Fruit fly (Drosophila melanogaster): ENCODE results near the gene Eig71Ef.

Eig71Ef gene

DNA sequence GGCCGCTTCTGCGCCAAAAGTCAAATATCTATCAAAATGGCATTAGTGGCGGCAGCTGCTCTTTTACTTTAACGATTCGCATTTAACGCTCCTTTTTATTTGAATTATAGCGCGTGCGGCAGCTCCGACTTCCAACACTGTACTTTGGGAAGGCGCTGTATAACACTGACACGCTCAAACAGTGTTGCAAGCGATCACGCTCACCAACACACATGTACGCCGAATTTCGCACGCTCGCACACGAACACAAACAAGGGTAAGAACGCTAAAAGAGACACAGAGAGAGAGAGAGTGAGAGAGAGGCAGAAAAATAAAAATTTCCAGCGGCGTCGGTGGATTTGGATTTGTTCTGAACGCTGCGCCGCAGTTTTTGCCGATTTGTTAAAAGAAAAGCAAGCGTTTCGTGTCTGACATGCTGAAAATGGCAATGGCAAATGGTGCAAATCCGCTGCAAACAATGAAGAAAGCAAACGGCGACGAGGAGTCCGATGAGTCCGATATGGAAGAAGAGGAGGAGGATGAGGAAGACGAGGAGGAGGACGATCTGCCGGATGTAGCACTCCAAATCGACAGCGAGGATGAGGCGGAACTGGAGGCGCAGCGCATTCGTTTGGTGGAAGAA, 37.5 kb downstream of the Eig71Ef start, which contains the start of gene Phs (continued):
- TF ChIP-seq phol (tag; optimal IDR thresholded peaks at IDR 0.05) = peak; percentile 57
- TF ChIP-seq PHDP (tag; optimal IDR thresholded peaks at IDR 0.05) = peak; percentile 48
- peak; percentile 89 for TF ChIP-seq Ets97D (GFP tag; optimal IDR thresholded peaks at IDR 0.05)
- TF ChIP-seq Lim3 (GFP tag; IDR thresholded peaks at IDR 0.05) = no peak
- peak; percentile 77 for TF ChIP-seq CG8290 (GFP tag; optimal IDR thresholded peaks at IDR 0.05)
- peak; percentile 68 to 94 for TF ChIP-seq CG8290 (tag; optimal IDR thresholded peaks at IDR 0.05)
- TF ChIP-seq zfh2 (GFP tag; optimal IDR thresholded peaks at IDR 0.05) = peak; percentile 94
- TF ChIP-seq ara (GFP tag; IDR thresholded peaks at IDR 0.05) = peak; percentile 74
- TF ChIP-seq mirr (GFP tag; optimal IDR thresholded peaks at IDR 0.05) = peak; percentile 53
- TF ChIP-seq CG12659 (GFP tag; optimal IDR thresholded peaks at IDR 0.05) = peak; percentile 83
- TF ChIP-seq Atf6 (GFP tag; IDR thresholded peaks at IDR 0.05) = peak; percentile 72
- peak; percentile 80 for TF ChIP-seq NK7.1 (GFP tag; optimal IDR thresholded peaks at IDR 0.05)
- peak; percentile 91 for TF ChIP-seq CG11247 (GFP tag; IDR thresholded peaks at IDR 0.05)
- TF ChIP-seq CG9437 (GFP tag; optimal IDR thresholded peaks at IDR 0.05) = peak; percentile 44
- TF ChIP-seq Adf1 (GFP tag; IDR thresholded peaks at IDR 0.05) = peak; percentile 35; the same call in 1 of the 2 replicates
- peak; percentile 93 for TF ChIP-seq shn (GFP tag; optimal IDR thresholded peaks at IDR 0.05)
- peak; percentile 44 for TF ChIP-seq CG31388 (GFP tag; optimal IDR thresholded peaks at IDR 0.05)
- TF ChIP-seq danr (GFP tag; IDR thresholded peaks at IDR 0.05) = no peak
- TF ChIP-seq Ssrp (tag; optimal IDR thresholded peaks at IDR 0.05) = peak; percentile 26
- TF ChIP-seq run (tag; optimal IDR thresholded peaks at IDR 0.05) = no peak
- TF ChIP-seq Gsc (GFP tag; IDR thresholded peaks at IDR 0.05) = no peak
- no peak; the same call in 1 of the 2 replicates for TF ChIP-seq toy (GFP tag; IDR thresholded peaks at IDR 0.05)
- peak; percentile 96 for TF ChIP-seq NFAT (GFP tag; IDR thresholded peaks at IDR 0.05)
- TF ChIP-seq gcm (GFP tag; optimal IDR thresholded peaks at IDR 0.05) = peak; percentile 13
- peak; percentile 88 for TF ChIP-seq gro (GFP tag; optimal IDR thresholded peaks at IDR 0.05)
- TF ChIP-seq Dref (GFP tag; IDR thresholded peaks at IDR 0.05) = peak; percentile 50
- TF ChIP-seq HLH3B (GFP tag; IDR thresholded peaks at IDR 0.05) = peak; percentile 70
- peak; percentile 91 for TF ChIP-seq CHES-1-like (GFP tag; optimal IDR thresholded peaks at IDR 0.05)
- TF ChIP-seq unpg (GFP tag; optimal IDR thresholded peaks at IDR 0.05) = peak; percentile 43
- TF ChIP-seq Dip3 (GFP tag; optimal IDR thresholded peaks at IDR 0.05) = peak; percentile 89
- peak; percentile 79 for TF ChIP-seq CG18764 (GFP tag; optimal IDR thresholded peaks at IDR 0.05)
- TF ChIP-seq vvl (GFP tag; IDR thresholded peaks at IDR 0.05) = peak; percentile 88
- no peak for TF ChIP-seq Ravus (GFP tag; IDR thresholded peaks at IDR 0.05)
- peak; percentile 76 for TF ChIP-seq wdn (GFP tag; IDR thresholded peaks at IDR 0.05)
- peak; percentile 60 for TF ChIP-seq CG11504 (tag; optimal IDR thresholded peaks at IDR 0.05)
- TF ChIP-seq jumu (GFP tag; optimal IDR thresholded peaks at IDR 0.05) = peak; percentile 90
- TF ChIP-seq lmd (GFP tag; IDR thresholded peaks at IDR 0.05) = peak; percentile 66
- TF ChIP-seq chm (GFP tag; IDR thresholded peaks at IDR 0.05) = peak; percentile 93
- TF ChIP-seq p53 (GFP tag; optimal IDR thresholded peaks at IDR 0.05) = peak; percentile 71
- TF ChIP-seq CG15269 (tag; optimal IDR thresholded peaks at IDR 0.05) = peak; percentile 47
- peak; percentile 74 for TF ChIP-seq CG12071 (GFP tag; optimal IDR thresholded peaks at IDR 0.05)
- 0 out of 2 replicates have a peak, but pooled peaks have one; percentile 13 for TF ChIP-seq inv (GFP tag; IDR thresholded peaks at IDR 0.05; ENCODE audit: partially characterized antibody)
- TF ChIP-seq amos (GFP tag; IDR thresholded peaks at IDR 0.05; ENCODE audit: partially characterized antibody) = peak; percentile 59
- peak; percentile 52 for TF ChIP-seq wek (GFP tag; optimal IDR thresholded peaks at IDR 0.05)
- TF ChIP-seq trem (tag; optimal IDR thresholded peaks at IDR 0.05) = peak; percentile 66
- peak; percentile 69 for TF ChIP-seq CG7556 (GFP tag; optimal IDR thresholded peaks at IDR 0.05)
- peak; percentile 83 for TF ChIP-seq bab2 (GFP tag; optimal IDR thresholded peaks at IDR 0.05)
- TF ChIP-seq cato (GFP tag; optimal IDR thresholded peaks at IDR 0.05; ENCODE audit: borderline replicate concordance) = peak; percentile 59
- peak; percentile 76 for TF ChIP-seq bcd (GFP tag; optimal IDR thresholded peaks at IDR 0.05)
- peak; percentile 46 for TF ChIP-seq tio (GFP tag; optimal IDR thresholded peaks at IDR 0.05)
- peak; percentile 53; the same call in 1 of the 3 replicates for TF ChIP-seq ase (GFP tag; IDR thresholded peaks at IDR 0.05)

All from whole organism, embryonic.